Worm (Caenorhabditis elegans) whole organism, mixed stage, embryonic: ENCODE measurements around the gene C27F2.6.

Source experiments
- lin-13 ChIP-seq: fragments of 150-350 bp; optimal IDR thresholded peaks from 2 replicates; lab custom pipeline; 2014; ENCODE audit warnings: missing biosample characterization, missing genetic modification characterization
- snpc-4 ChIP-seq: fragments of 150-350 bp; optimal IDR thresholded peaks from 2 replicates; lab custom pipeline; 2014; ENCODE audit warnings: missing biosample characterization, missing genetic modification characterization
- unc-62 ChIP-seq: fragments of 150-350 bp; optimal IDR thresholded peaks from 2 replicates; lab custom pipeline; 2014; ENCODE audit warnings: missing biosample characterization, missing genetic modification reagents, missing genetic modification characterization
- ztf-11 ChIP-seq: fragments of 150-350 bp; optimal IDR thresholded peaks from 2 replicates; lab custom pipeline; 2014; ENCODE audit warnings: missing biosample characterization, missing genetic modification characterization

ce11 chrIII:5021689-5022088 is 41.4 kb upstream of the C27F2.6 start, which contains the start of gene R144.3:
- TF ChIP-seq snpc-4 (tag; lab: Kevin White, UChicago) (no peak), unc-62 (GFP tag; lab: Kevin White, UChicago) (no peak), ztf-11 (tag; lab: Kevin White, UChicago) (no peak), lin-13 (tag; lab: Kevin White, UChicago) (no peak)
